Worm (Caenorhabditis elegans): Measurements from ENCODE around the gene Y49F6C.2.

DNA sequence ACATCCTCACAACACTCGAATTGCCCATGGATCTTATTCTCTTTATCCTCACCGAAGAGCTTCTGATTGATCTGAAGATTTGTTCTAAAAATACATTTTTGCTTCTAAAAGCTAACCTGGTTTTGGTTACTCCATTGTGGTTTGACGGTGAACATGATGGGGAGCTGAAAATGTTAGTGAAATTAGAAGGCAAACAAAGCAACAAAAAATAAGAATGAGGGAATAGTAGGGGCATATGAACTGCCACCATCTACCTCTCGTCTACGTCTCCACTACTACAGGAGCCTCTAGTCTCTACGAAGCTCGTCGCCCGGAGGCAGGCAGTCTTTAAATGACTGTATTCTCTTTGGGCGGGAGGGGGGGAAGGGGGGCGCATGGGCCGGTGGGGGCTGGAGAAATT lies 7.4 kb downstream of the Y49F6C.2 start, which contains the start of gene T06D4.2:
- no peak for TF ChIP-seq madf-10 (tag; optimal IDR thresholded peaks at IDR 0.05)
- TF ChIP-seq snpc-1.1 (tag; optimal IDR thresholded peaks at IDR 0.05; ENCODE audit: insufficient read depth), result no peak

Measured in whole organism, young adult.